Fruit fly (Drosophila melanogaster) whole organism, embryonic: ENCODE measurements around the gene CG13031.

Source experiments
- Ada2b ChIP-seq: fragments of 200-800 bp; sonication (Bioruptor generic); IDR thresholded peaks from 2 replicates; pipeline ENCODE4 v1.3.6; 2022; ENCODE audit warnings: missing biosample characterization, missing genetic modification characterization
- Aef1 ChIP-seq: fragments of 200-800 bp; sonication (Bioruptor generic); IDR thresholded peaks from 3 replicates; pipeline ENCODE4 v1.3.6; 2022; ENCODE audit warnings: missing biosample characterization, missing genetic modification characterization
- BEAF-32 ChIP-seq: fragments of 200-800 bp; sonication (Bioruptor generic); optimal IDR thresholded peaks from 3 replicates; lab custom pipeline; 2017; ENCODE audit warnings: missing biosample characterization, missing genetic modification characterization, mild to moderate bottlenecking, moderate library complexity, missing genetic modification reagents
- Bgb ChIP-seq: fragments of 200-800 bp; sonication (Bioruptor generic); IDR thresholded peaks from 2 replicates; pipeline ENCODE4 v1.3.6; 2022; ENCODE audit warnings: missing biosample characterization, missing genetic modification characterization; ENCODE audit not compliant: partially characterized antibody
- CG10147 ChIP-seq: fragments of 200-800 bp; sonication (Bioruptor generic); optimal IDR thresholded peaks from 2 replicates; lab custom pipeline; 2019; ENCODE audit warnings: missing biosample characterization, mild to moderate bottlenecking, missing genetic modification characterization, moderate library complexity
- CG11085 ChIP-seq: fragments of 200-800 bp; sonication (Bioruptor generic); IDR thresholded peaks from 2 replicates; pipeline ENCODE4 v1.3.6; 2022; ENCODE audit warnings: missing biosample characterization, missing genetic modification characterization
- CG11504 ChIP-seq: fragments of 200-800 bp; sonication (Bioruptor generic); optimal IDR thresholded peaks from 3 replicates; lab custom pipeline; 2019; ENCODE audit warnings: missing biosample characterization, mild to moderate bottlenecking, missing genetic modification characterization, moderate library complexity
- CG11695 ChIP-seq: fragments of 200-800 bp; sonication (Bioruptor generic); IDR thresholded peaks from 3 replicates; pipeline ENCODE4 v1.3.6; 2022; ENCODE audit warnings: missing biosample characterization, missing genetic modification characterization
- CG11723 ChIP-seq: fragments of 200-800 bp; sonication (Bioruptor generic); optimal IDR thresholded peaks from 2 replicates; lab custom pipeline; 2017; ENCODE audit warnings: missing biosample characterization, mild to moderate bottlenecking, missing genetic modification characterization
- CG12104 ChIP-seq: fragments of 200-800 bp; sonication (Bioruptor generic); optimal IDR thresholded peaks from 3 replicates; lab custom pipeline; 2016; ENCODE audit warnings: missing biosample characterization, missing genetic modification characterization
- CG12659 ChIP-seq: fragments of 200-800 bp; sonication (Bioruptor generic); optimal IDR thresholded peaks from 3 replicates; lab custom pipeline; 2017; ENCODE audit warnings: mild to moderate bottlenecking, missing biosample characterization, missing genetic modification reagents, missing genetic modification characterization
- CG14441 ChIP-seq: fragments of 200-800 bp; sonication (Bioruptor generic); IDR thresholded peaks from 2 replicates; pipeline ENCODE4 v1.3.6; 2022; ENCODE audit warnings: missing biosample characterization, missing genetic modification characterization
- CG16779 ChIP-seq: fragments of 200-800 bp; sonication (Bioruptor generic); IDR thresholded peaks from 2 replicates; pipeline ENCODE4 v1.3.6; 2022; ENCODE audit warnings: missing biosample characterization, missing genetic modification characterization
- CG17328 ChIP-seq: fragments of 200-800 bp; sonication (Bioruptor generic); IDR thresholded peaks from 2 replicates; pipeline ENCODE4 v1.3.6; 2022; ENCODE audit warnings: missing biosample characterization, missing genetic modification characterization
- CG17612 ChIP-seq: fragments of 200-800 bp; sonication (Bioruptor generic); IDR thresholded peaks from 2 replicates; pipeline ENCODE4 v1.3.6; 2022; ENCODE audit warnings: missing biosample characterization, missing genetic modification characterization
- CG2129 ChIP-seq: fragments of 200-800 bp; sonication (Bioruptor generic); IDR thresholded peaks from 2 replicates; pipeline ENCODE4 v1.3.6; 2022; ENCODE audit warnings: missing biosample characterization, missing genetic modification characterization; ENCODE audit not compliant: partially characterized antibody
- CG2889 ChIP-seq: fragments of 200-800 bp; sonication (Bioruptor generic); IDR thresholded peaks from 3 replicates; pipeline ENCODE4 v1.3.6; 2022; ENCODE audit warnings: missing biosample characterization, missing genetic modification characterization
- CG3065 ChIP-seq: fragments of 200-800 bp; sonication (Bioruptor generic); optimal IDR thresholded peaks from 2 replicates; lab custom pipeline; 2016; ENCODE audit warnings: missing biosample characterization, missing genetic modification characterization
- CG3847 ChIP-seq: fragments of 200-800 bp; sonication (Bioruptor generic); IDR thresholded peaks from 2 replicates; pipeline ENCODE4 v1.3.6; 2022; ENCODE audit warnings: missing biosample characterization, missing genetic modification characterization
- CG6272 ChIP-seq: fragments of 200-800 bp; sonication (Bioruptor generic); IDR thresholded peaks from 2 replicates; pipeline ENCODE4 v1.3.6; 2022; ENCODE audit warnings: missing biosample characterization, missing genetic modification characterization
- CG6683 ChIP-seq: fragments of 200-800 bp; sonication (Bioruptor generic); optimal IDR thresholded peaks from 2 replicates; lab custom pipeline; 2017; ENCODE audit warnings: missing biosample characterization, mild to moderate bottlenecking, missing genetic modification characterization, missing genetic modification reagents
- CG6689 ChIP-seq: fragments of 200-800 bp; sonication (Bioruptor generic); IDR thresholded peaks from 2 replicates; pipeline ENCODE4 v1.3.6; 2022; ENCODE audit warnings: missing biosample characterization, missing genetic modification characterization
- CG6813 ChIP-seq: fragments of 200-800 bp; sonication (Bioruptor generic); optimal IDR thresholded peaks from 2 replicates; lab custom pipeline; 2017; ENCODE audit warnings: missing biosample characterization, missing genetic modification characterization, mild to moderate bottlenecking, moderate library complexity, missing genetic modification reagents
- CG7928 ChIP-seq: fragments of 200-800 bp; sonication (Bioruptor generic); optimal IDR thresholded peaks from 2 replicates; lab custom pipeline; 2017; ENCODE audit warnings: missing biosample characterization, mild to moderate bottlenecking, missing genetic modification characterization
- CG8924 ChIP-seq: fragments of 200-800 bp; optimal IDR thresholded peaks from 3 replicates; lab custom pipeline; 2019; ENCODE audit warnings: missing biosample characterization, mild to moderate bottlenecking, missing genetic modification characterization, moderate library complexity
- Chrac-16 ChIP-seq: fragments of 200-800 bp; sonication (Bioruptor generic); optimal IDR thresholded peaks from 3 replicates; lab custom pipeline; 2016; ENCODE audit warnings: missing biosample characterization, missing genetic modification characterization
- Dip2 ChIP-seq: fragments of 200-800 bp; sonication (Bioruptor generic); IDR thresholded peaks from 2 replicates; pipeline ENCODE4 v1.3.6; 2022; ENCODE audit warnings: missing biosample characterization, missing genetic modification characterization
- E2f1 ChIP-seq: fragments of 200-800 bp; sonication (Bioruptor generic); IDR thresholded peaks from 2 replicates; pipeline ENCODE4 v1.3.6; 2022; ENCODE audit warnings: missing biosample characterization, missing genetic modification characterization
- Fer3 ChIP-seq: fragments of 200-800 bp; sonication (Bioruptor generic); optimal IDR thresholded peaks from 2 replicates; lab custom pipeline; 2018; ENCODE audit warnings: missing biosample characterization, mild to moderate bottlenecking, missing genetic modification characterization, moderate library complexity
- H2.0 ChIP-seq: fragments of 200-800 bp; sonication (Bioruptor generic); IDR thresholded peaks from 2 replicates; pipeline ENCODE4 v1.3.6; 2022; ENCODE audit warnings: missing biosample characterization, missing genetic modification characterization
- HmgD ChIP-seq: fragments of 200-800 bp; sonication (Bioruptor generic); optimal IDR thresholded peaks from 3 replicates; lab custom pipeline; 2016; ENCODE audit warnings: missing biosample characterization, missing genetic modification characterization
- Lim3 ChIP-seq: fragments of 200-800 bp; sonication (Bioruptor generic); IDR thresholded peaks from 2 replicates; pipeline ENCODE4 v1.3.6; 2022; ENCODE audit warnings: missing biosample characterization, missing genetic modification characterization
- PHDP ChIP-seq: fragments of 200-800 bp; sonication (Bioruptor generic); optimal IDR thresholded peaks from 3 replicates; lab custom pipeline; 2018; ENCODE audit warnings: missing biosample characterization, mild to moderate bottlenecking, missing genetic modification characterization, moderate library complexity
- Pdp1 ChIP-seq, 2 experiments: fragments of 200-800 bp; sonication (Bioruptor generic); optimal IDR thresholded peaks; 3 replicates each; lab custom pipeline; 2016; ENCODE audit warnings: missing biosample characterization in 2 of 2, missing genetic modification characterization in 2 of 2, mild to moderate bottlenecking in 1 of 2, moderate library complexity in 1 of 2
- Rx ChIP-seq: fragments of 200-800 bp; sonication (Bioruptor generic); IDR thresholded peaks from 2 replicates; pipeline ENCODE4 v1.3.6; 2022; ENCODE audit warnings: missing biosample characterization, missing genetic modification characterization
- Stat92E ChIP-seq, 3 experiments: fragments of >200 bp in 2 of 3; fragments of 200-800 bp in 1 of 3; sonication (Bioruptor generic) in 1 of 3; optimal IDR thresholded peaks; 2 replicates each; lab custom pipeline; 2017 to 2019; ENCODE audit warnings: missing biosample characterization in 3 of 3, missing genetic modification characterization in 3 of 3, mild to moderate bottlenecking in 1 of 3, moderate library complexity in 1 of 3
- ase ChIP-seq: fragments of 200-800 bp; sonication (Bioruptor generic); IDR thresholded peaks from 3 replicates; pipeline ENCODE4 v1.3.6; 2022; ENCODE audit warnings: missing biosample characterization, missing genetic modification characterization
- cwo ChIP-seq: fragments of 200-800 bp; sonication (Bioruptor generic); optimal IDR thresholded peaks from 3 replicates; lab custom pipeline; 2017; ENCODE audit warnings: missing biosample characterization, missing genetic modification characterization, mild to moderate bottlenecking, moderate library complexity, missing genetic modification reagents
- en ChIP-seq: fragments of 200-800 bp; sonication (Bioruptor generic); optimal IDR thresholded peaks from 2 replicates; lab custom pipeline; 2016; ENCODE audit warnings: missing biosample characterization, missing genetic modification characterization
- esg ChIP-seq: fragments of 200-800 bp; sonication (Bioruptor generic); conservative IDR thresholded peaks from 2 replicates; pipeline ENCODE4 v1.3.6; 2022; ENCODE audit warnings: missing biosample characterization, missing genetic modification characterization
- gce ChIP-seq: fragments of 200-800 bp; sonication (Bioruptor generic); IDR thresholded peaks from 3 replicates; pipeline ENCODE4 v1.3.6; 2022; ENCODE audit warnings: missing biosample characterization, missing genetic modification characterization
- gcm2 ChIP-seq: fragments of 200-800 bp; sonication (Bioruptor generic); optimal IDR thresholded peaks from 2 replicates; lab custom pipeline; 2016; ENCODE audit warnings: missing biosample characterization, missing genetic modification characterization
- gfzf ChIP-seq: fragments of 200-800 bp; sonication (Bioruptor generic); optimal IDR thresholded peaks from 2 replicates; lab custom pipeline; 2016; ENCODE audit warnings: missing biosample characterization, mild to moderate bottlenecking, missing genetic modification characterization, moderate library complexity
- ind ChIP-seq: fragments of 200-800 bp; sonication (Bioruptor generic); optimal IDR thresholded peaks from 3 replicates; lab custom pipeline; 2016; ENCODE audit warnings: missing biosample characterization, missing genetic modification characterization
- mirr ChIP-seq: fragments of 200-800 bp; sonication (Bioruptor generic); optimal IDR thresholded peaks from 3 replicates; lab custom pipeline; 2018; ENCODE audit warnings: missing biosample characterization, mild to moderate bottlenecking, missing genetic modification characterization
- nerfin-2 ChIP-seq: fragments of 200-800 bp; sonication (Bioruptor generic); IDR thresholded peaks from 2 replicates; pipeline ENCODE4 v1.3.6; 2022; ENCODE audit warnings: missing biosample characterization, missing genetic modification characterization; ENCODE audit not compliant: partially characterized antibody
- onecut ChIP-seq: fragments of 200-800 bp; sonication (Bioruptor generic); IDR thresholded peaks from 2 replicates; pipeline ENCODE4 v1.3.6; 2022; ENCODE audit warnings: missing biosample characterization, missing genetic modification characterization
- pum ChIP-seq: fragments of 200-800 bp; sonication (Bioruptor generic); optimal IDR thresholded peaks from 2 replicates; lab custom pipeline; 2016; ENCODE audit warnings: missing biosample characterization, missing genetic modification characterization
- tx ChIP-seq: fragments of 200-800 bp; sonication (Bioruptor generic); optimal IDR thresholded peaks from 2 replicates; lab custom pipeline; 2016; ENCODE audit warnings: missing biosample characterization, missing genetic modification characterization

The CG13031 gene

DNA sequence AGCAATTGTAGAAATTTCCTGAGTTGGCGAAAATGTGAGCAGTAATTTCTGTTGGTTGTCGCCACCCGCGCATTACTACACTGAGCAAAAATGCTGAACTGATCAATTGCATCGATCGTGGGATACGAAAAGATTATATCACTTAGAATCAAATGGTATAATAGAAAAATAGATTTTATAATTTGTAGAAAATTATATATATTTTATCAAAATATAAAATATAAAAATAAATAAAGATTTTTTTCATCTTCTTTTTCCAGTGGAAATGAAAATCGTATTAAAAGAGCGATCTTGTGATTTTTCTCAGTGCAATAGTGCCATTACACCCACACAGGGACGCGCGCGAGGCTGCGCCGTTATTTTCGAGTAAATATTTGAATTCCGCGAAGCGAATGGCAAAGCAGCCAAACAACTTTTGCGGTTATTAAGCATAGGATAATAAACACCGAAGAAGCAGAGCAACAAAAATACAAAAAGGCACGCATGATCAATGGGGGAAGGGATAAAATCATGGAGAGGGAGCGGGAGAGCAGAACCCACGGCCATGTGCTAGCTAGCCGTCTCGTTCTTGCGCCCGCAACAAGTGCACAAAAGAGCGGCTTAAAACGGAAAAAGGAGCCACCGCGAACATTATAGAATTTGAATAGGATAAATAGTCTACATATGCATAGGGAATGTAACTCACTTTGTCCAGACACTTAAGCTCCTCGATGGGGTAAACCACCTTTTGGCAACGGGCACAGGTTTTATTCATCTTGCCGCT, 14.2 kb upstream of the CG13031 start (continued):
- TF ChIP-seq CG6813 (GFP tag; lab: Kevin White, UChicago) = peak; percentile 25
- TF ChIP-seq CG3065 = no peak
- TF ChIP-seq Stat92E (GFP tag; optimal IDR thresholded peaks at IDR 0.05; lab: Kevin White, UChicago) = no peak
- no peak for TF ChIP-seq Chrac-16 (GFP tag; lab: Kevin White, UChicago)
- peak; percentile 28 for TF ChIP-seq CG6683 (GFP tag; lab: Kevin White, UChicago)
- peak; percentile 20 for TF ChIP-seq CG7928 (GFP tag; lab: Kevin White, UChicago)
- peak; percentile 89 for TF ChIP-seq CG11695
- no peak for TF ChIP-seq gfzf (GFP tag; lab: Kevin White, UChicago)
- 0 out of 2 replicates have a peak, but pooled peaks have one; percentile 19 for TF ChIP-seq CG17328 (GFP tag; lab: Robert Waterston, UW)
- TF ChIP-seq CG6272 (GFP tag; lab: Robert Waterston, UW) = no peak
- 0 out of 2 replicates have a peak, but pooled peaks have one; percentile 30 for TF ChIP-seq E2f1 (GFP tag; lab: Robert Waterston, UW)
- TF ChIP-seq CG11723 (GFP tag; lab: Kevin White, UChicago) = no peak
- peak; percentile 50; the same call in 2 of the 3 replicates for TF ChIP-seq Aef1
- peak in 1 of 2 experiments; percentile 2 for TF ChIP-seq Pdp1 (GFP tag; optimal IDR thresholded peaks at IDR 0.05; lab: Kevin White, UChicago)
- TF ChIP-seq Bgb (GFP tag; lab: Robert Waterston, UW) = no peak
- TF ChIP-seq mirr (GFP tag; lab: Kevin White, UChicago) = no peak
- TF ChIP-seq CG11085 (GFP tag; lab: Robert Waterston, UW) = 0 out of 2 replicates have a peak, but pooled peaks have one; percentile 18
- TF ChIP-seq cwo (GFP tag; lab: Kevin White, UChicago) = no peak
- TF ChIP-seq HmgD (GFP tag; lab: Kevin White, UChicago) = no peak
- no peak for TF ChIP-seq pum (GFP tag; lab: Kevin White, UChicago)
- TF ChIP-seq BEAF-32 (GFP tag; lab: Kevin White, UChicago) = no peak
- TF ChIP-seq ase = no peak
- peak; percentile 69 for TF ChIP-seq CG11504 (tag; lab: Kevin White, UChicago)
- TF ChIP-seq Rx (GFP tag; lab: Robert Waterston, UW) = no peak
- no peak for TF ChIP-seq nerfin-2 (GFP tag; lab: Robert Waterston, UW)
- TF ChIP-seq CG2889 (GFP tag; lab: Robert Waterston, UW) = no peak
- TF ChIP-seq PHDP (tag; lab: Kevin White, UChicago) = peak; percentile 29
- no peak for TF ChIP-seq onecut (GFP tag; lab: Robert Waterston, UW)
- no peak for TF ChIP-seq CG17612 (GFP tag; lab: Robert Waterston, UW)
- TF ChIP-seq gce (GFP tag; lab: Robert Waterston, UW) = no peak
- TF ChIP-seq CG12659 (GFP tag; lab: Kevin White, UChicago) = peak; percentile 7
- TF ChIP-seq Ada2b (GFP tag; lab: Robert Waterston, UW) = peak; percentile 43
- TF ChIP-seq Fer3 (tag; lab: Kevin White, UChicago) = no peak
- TF ChIP-seq CG2129 (GFP tag; lab: Robert Waterston, UW) = no peak
- TF ChIP-seq CG16779 = no peak
- TF ChIP-seq gcm2 = no peak
- TF ChIP-seq CG6689 (GFP tag; lab: Robert Waterston, UW) = peak; percentile 60
- peak; percentile 63 for TF ChIP-seq CG14441 (GFP tag; lab: Robert Waterston, UW)
- peak; percentile 22; the same call in 1 of the 2 replicates for TF ChIP-seq esg (GFP tag; lab: Robert Waterston, UW)
- peak; percentile 46 for TF ChIP-seq CG10147 (GFP tag; lab: Kevin White, UChicago)
- peak; percentile 68 for TF ChIP-seq CG8924 (tag; lab: Kevin White, UChicago)
- no peak for TF ChIP-seq H2.0 (GFP tag; lab: Robert Waterston, UW)
- TF ChIP-seq Dip2 (GFP tag; lab: Robert Waterston, UW) = no peak
- TF ChIP-seq ind = no peak
- TF ChIP-seq Lim3 (GFP tag; lab: Robert Waterston, UW) = no peak
- peak; percentile 29; the same call in 1 of the 2 replicates for TF ChIP-seq CG3847 (GFP tag; lab: Robert Waterston, UW)
- TF ChIP-seq tx (GFP tag; lab: Kevin White, UChicago) = no peak
- peak; percentile 0 for TF ChIP-seq CG12104
- no peak for TF ChIP-seq en (GFP tag; lab: Kevin White, UChicago)
